Worm (Caenorhabditis elegans): Measurements from ENCODE around the gene Y50E8A.10.

Y50E8A.10 gene

ce11 chrV:14779644-14780043 is at the start of gene Y50E8A.10, which contains the start of gene scrm-7:
Gene Y50E8A.10 (plus strand): TSS chrV:14779996.
Gene scrm-7 (minus strand): TSS chrV:14779744.
- TF ChIP-seq lsy-2 (tag; optimal IDR thresholded peaks at IDR 0.05), result no peak
- TF ChIP-seq sma-9 (GFP tag; optimal IDR thresholded peaks at IDR 0.05), result no peak
- TF ChIP-seq sma-9 (tag; optimal IDR thresholded peaks at IDR 0.05), result no peak
- no peak for TF ChIP-seq mbf-1 (tag; optimal IDR thresholded peaks at IDR 0.05)
- no peak for TF ChIP-seq unc-39 (tag; optimal IDR thresholded peaks at IDR 0.05)
- no peak for TF ChIP-seq nhr-10 (tag; optimal IDR thresholded peaks at IDR 0.05)
- no peak for TF ChIP-seq dmd-4 (tag; optimal IDR thresholded peaks at IDR 0.05)
- TF ChIP-seq ZK546.5 (tag; optimal IDR thresholded peaks at IDR 0.05), result no peak
- TF ChIP-seq unc-55 (GFP tag; optimal IDR thresholded peaks at IDR 0.05), result no peak
- no peak for TF ChIP-seq C34F6.9 (tag; optimal IDR thresholded peaks at IDR 0.05)
- TF ChIP-seq lin-11 (tag; optimal IDR thresholded peaks at IDR 0.05), result no peak

DNA sequence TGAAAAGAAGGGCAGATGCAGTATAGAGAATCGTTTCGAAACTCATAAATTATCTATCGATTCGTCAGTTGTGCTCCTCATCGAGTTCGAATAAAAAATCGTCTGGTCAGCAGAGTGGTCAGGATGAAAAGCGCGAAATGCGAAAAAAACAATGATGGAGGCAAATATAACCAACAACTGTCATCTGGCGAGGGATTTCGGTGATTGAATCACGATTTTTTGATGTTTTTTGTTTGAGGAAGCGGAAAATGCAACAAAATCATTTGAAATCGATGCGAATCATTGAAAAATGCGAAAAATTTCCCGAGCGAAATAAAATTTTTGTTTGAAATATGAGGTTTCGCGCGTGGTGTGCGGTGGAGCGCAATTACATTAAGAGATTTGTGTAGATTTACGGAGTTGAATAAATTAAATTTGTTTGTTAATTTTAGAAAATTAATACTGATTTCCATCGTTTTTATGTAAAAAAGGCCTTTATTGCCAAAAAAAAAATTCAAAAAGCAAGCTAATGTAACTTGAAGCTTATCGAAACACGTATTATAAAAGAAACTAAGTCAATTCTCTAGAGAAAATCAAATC is 45.5 kb upstream of the Y50E8A.10 start, which contains the start of gene unc-61:
unc-61 (minus strand) TSS at position 51 of the 579 bp plus-strand sequence.
- TF ChIP-seq ztf-1 (GFP tag; conservative IDR thresholded peaks at IDR 0.05) (no peak), lin-39 (tag; optimal IDR thresholded peaks at IDR 0.05) (no peak), unc-55 (GFP tag; optimal IDR thresholded peaks at IDR 0.05) (peak; percentile 60), R02D3.7 (tag; optimal IDR thresholded peaks at IDR 0.05) (peak; percentile 65), nhr-129 (tag; optimal IDR thresholded peaks at IDR 0.05) (peak; percentile 7), mab-5 (tag; optimal IDR thresholded peaks at IDR 0.05) (no peak), nhr-11 (tag; optimal IDR thresholded peaks at IDR 0.05) (no peak), gmeb-1 (tag; optimal IDR thresholded peaks at IDR 0.05) (peak; percentile 83), blmp-1 (tag; optimal IDR thresholded peaks at IDR 0.05; ENCODE audit: insufficient read depth) (no peak), snpc-4 (tag; optimal IDR thresholded peaks at IDR 0.05) (no peak), nhr-25 (tag; optimal IDR thresholded peaks at IDR 0.05) (no peak), sma-9 (GFP tag; optimal IDR thresholded peaks at IDR 0.05) (no peak), sma-9 (tag; optimal IDR thresholded peaks at IDR 0.05) (no peak), nhr-10 (tag; optimal IDR thresholded peaks at IDR 0.05) (no peak), C34F6.9 (tag; optimal IDR thresholded peaks at IDR 0.05) (peak; percentile 48), skn-1 (tag; optimal IDR thresholded peaks at IDR 0.05) (no peak), ama-1 (optimal IDR thresholded peaks at IDR 0.05) (no peak)

- TF ChIP-seq ceh-82 (tag; optimal IDR thresholded peaks at IDR 0.05) (no peak), peb-1 (tag; optimal IDR thresholded peaks at IDR 0.05) (no peak), mbf-1 (tag; optimal IDR thresholded peaks at IDR 0.05) (no peak), sem-4 (tag; optimal IDR thresholded peaks at IDR 0.05) (no peak), nhr-23 (tag; optimal IDR thresholded peaks at IDR 0.05) (no peak), lsy-2 (tag; optimal IDR thresholded peaks at IDR 0.05) (no peak), nhr-25 (tag; optimal IDR thresholded peaks at IDR 0.05) (no peak), dmd-4 (tag; optimal IDR thresholded peaks at IDR 0.05) (no peak)
Measured at ce11 chrV:14736851-14737250, 42.9 kb upstream of the Y50E8A.10 start, which contains the start of gene Y50E8A.5. Gene Y50E8A.5 (minus strand): TSS chrV:14736951.

- TF ChIP-seq crh-2 (tag; optimal IDR thresholded peaks at IDR 0.05) (no peak), dmd-4 (tag; optimal IDR thresholded peaks at IDR 0.05) (no peak), elt-1 (tag; optimal IDR thresholded peaks at IDR 0.05) (no peak), fos-1 (tag; optimal IDR thresholded peaks at IDR 0.05) (no peak), sem-4 (tag; optimal IDR thresholded peaks at IDR 0.05) (no peak), nhr-6 (tag; optimal IDR thresholded peaks at IDR 0.05) (no peak), elt-3 (tag; optimal IDR thresholded peaks at IDR 0.05) (no peak)
Measured at ce11 chrV:14741233-14741632, 38.6 kb upstream of the Y50E8A.10 start, which contains the start of gene Y50E8A.6. Gene Y50E8A.6 (minus strand): TSS chrV:14741333.

ce11 chrV:14744824-14745223 is 35.0 kb upstream of the Y50E8A.10 start:
- TF ChIP-seq skn-1 (tag; optimal IDR thresholded peaks at IDR 0.05) (no peak), nhr-12 (tag; optimal IDR thresholded peaks at IDR 0.05) (no peak), ztf-11 (tag; optimal IDR thresholded peaks at IDR 0.05) (no peak), alr-1 (tag; optimal IDR thresholded peaks at IDR 0.05) (no peak), unc-62 (GFP tag; optimal IDR thresholded peaks at IDR 0.05) (no peak), C34F6.9 (tag; optimal IDR thresholded peaks at IDR 0.05) (no peak), ztf-1 (GFP tag; conservative IDR thresholded peaks at IDR 0.05) (no peak)

Data from whole organism, L2 larva.